Worm (Caenorhabditis elegans) whole organism, early embryonic: ENCODE results near the gene F35H10.5.

Experiments
- B0310.2 ChIP-seq: sonication (generic microtip); optimal IDR thresholded peaks from 2 replicates; lab custom pipeline; 2016; ENCODE audit warnings: mild to moderate bottlenecking, missing genetic modification characterization, missing compliant biosample characterization
- F13C5.2 ChIP-seq: sonication (generic microtip); optimal IDR thresholded peaks from 2 replicates; lab custom pipeline; 2017; ENCODE audit warnings: mild to moderate bottlenecking, missing genetic modification characterization, inconsistent platforms, missing compliant biosample characterization
- aly-1 ChIP-seq: sonication (generic microtip); optimal IDR thresholded peaks from 2 replicates; lab custom pipeline; 2016; ENCODE audit warnings: missing genetic modification characterization, missing compliant biosample characterization
- ama-1 ChIP-seq: fragments of 150-350 bp; optimal IDR thresholded peaks from 2 replicates; lab custom pipeline; 2014
- ceh-13 ChIP-seq: fragments of 200-800 bp; sonication (Bioruptor generic); optimal IDR thresholded peaks from 2 replicates; lab custom pipeline; 2018; ENCODE audit warnings: mild to moderate bottlenecking, missing genetic modification characterization, missing compliant biosample characterization
- ceh-36 ChIP-seq: sonication (generic microtip); optimal IDR thresholded peaks from 2 replicates; lab custom pipeline; 2016; ENCODE audit warnings: missing genetic modification characterization, inconsistent platforms, missing compliant biosample characterization
- ets-7 ChIP-seq: sonication (generic microtip); optimal IDR thresholded peaks from 2 replicates; lab custom pipeline; 2016; ENCODE audit warnings: missing genotype, missing genetic modification characterization, missing compliant biosample characterization
- flt-1 ChIP-seq: fragments of 200-800 bp; sonication (Bioruptor generic); IDR thresholded peaks from 2 replicates; pipeline ENCODE4 v1.3.6; 2022; ENCODE audit warnings: missing genetic modification characterization, missing compliant biosample characterization
- hmbx-1 ChIP-seq: sonication (generic microtip); optimal IDR thresholded peaks from 2 replicates; lab custom pipeline; 2016; ENCODE audit warnings: mild to moderate bottlenecking, missing genetic modification characterization, missing compliant biosample characterization
- hmg-4 ChIP-seq: fragments of 200-800 bp; sonication (Bioruptor generic); optimal IDR thresholded peaks from 2 replicates; lab custom pipeline; 2018; ENCODE audit warnings: mild to moderate bottlenecking, missing genetic modification characterization, missing compliant biosample characterization
- hnd-1 ChIP-seq: sonication (generic microtip); optimal IDR thresholded peaks from 2 replicates; lab custom pipeline; 2016; ENCODE audit warnings: missing genetic modification characterization, missing compliant biosample characterization
- pes-1 ChIP-seq: fragments of 200-800 bp; sonication (Bioruptor generic); IDR thresholded peaks from 2 replicates; pipeline ENCODE4 v1.3.6; 2022; ENCODE audit warnings: missing genetic modification reagents, missing genetic modification characterization, missing compliant biosample characterization
- scrt-1 ChIP-seq: fragments of 200-800 bp; sonication (Bioruptor generic); IDR thresholded peaks from 2 replicates; pipeline ENCODE4 v1.3.6; 2022; ENCODE audit warnings: missing genetic modification characterization, missing compliant biosample characterization
- sea-1 ChIP-seq: fragments of 200-800 bp; sonication (Bioruptor generic); conservative IDR thresholded peaks from 2 replicates; pipeline ENCODE4 v1.3.6; 2022; ENCODE audit warnings: missing genetic modification characterization, missing compliant biosample characterization
- tbx-11 ChIP-seq: fragments of 200-800 bp; sonication (Bioruptor generic); IDR thresholded peaks from 2 replicates; pipeline ENCODE4 v1.3.6; 2022; ENCODE audit warnings: missing genetic modification characterization, missing compliant biosample characterization
- tbx-37 ChIP-seq: fragments of 200-800 bp; sonication (Bioruptor generic); conservative IDR thresholded peaks from 2 replicates; pipeline ENCODE4 v1.3.6; 2022; ENCODE audit warnings: missing genetic modification reagents, missing genetic modification characterization, missing compliant biosample characterization
- tra-4 ChIP-seq: sonication (generic microtip); optimal IDR thresholded peaks from 2 replicates; lab custom pipeline; 2017; ENCODE audit warnings: missing genetic modification characterization, missing compliant biosample characterization

F35H10.5 gene

ce11 chrIV:8262671-8263070 lies 37.9 kb upstream of the F35H10.5 start:
- TF ChIP-seq tbx-37 (no peak), hnd-1 (no peak), sea-1 (GFP tag; lab: Robert Waterston, UW) (no peak), hmg-4 (GFP tag; lab: Kevin White, UChicago) (no peak), tra-4 (tag; lab: Kevin White, UChicago) (no peak), ama-1 (no peak)

- TF ChIP-seq flt-1 (GFP tag; lab: Robert Waterston, UW): no peak
- TF ChIP-seq tbx-11: no peak
- no peak for TF ChIP-seq sea-1 (GFP tag; lab: Robert Waterston, UW)
- no peak for TF ChIP-seq tra-4 (tag; lab: Kevin White, UChicago)
- no peak for TF ChIP-seq hnd-1
- TF ChIP-seq hmg-4 (GFP tag; lab: Kevin White, UChicago): no peak
- no peak for TF ChIP-seq ceh-36 (tag; lab: Kevin White, UChicago)
- TF ChIP-seq B0310.2 (tag; lab: Kevin White, UChicago): no peak
- TF ChIP-seq tbx-37: no peak
- no peak for TF ChIP-seq scrt-1 (GFP tag; lab: Robert Waterston, UW)
These were observed 34.3 kb upstream of the F35H10.5 start for ce11 chrIV:8266024-8266949.

- TF ChIP-seq hnd-1 (no peak), ceh-13 (no peak), scrt-1 (GFP tag; lab: Robert Waterston, UW) (no peak), hmbx-1 (no peak), ceh-36 (tag; lab: Kevin White, UChicago) (no peak), ets-7 (tag; lab: Kevin White, UChicago) (no peak), B0310.2 (tag; lab: Kevin White, UChicago) (no peak), flt-1 (GFP tag; lab: Robert Waterston, UW) (no peak), sea-1 (GFP tag; lab: Robert Waterston, UW) (no peak), F13C5.2 (no peak), pes-1 (GFP tag; lab: Robert Waterston, UW) (no peak), tbx-37 (no peak), tra-4 (tag; lab: Kevin White, UChicago) (no peak), ama-1 (no peak), aly-1 (tag; lab: Kevin White, UChicago) (no peak), hmg-4 (GFP tag; lab: Kevin White, UChicago) (no peak)
These were observed 32.5 kb upstream of the F35H10.5 start, which contains the start of the genes K07H8.5 and K07H8.8 for ce11 chrIV:8268024-8268423. Gene K07H8.5, plus strand, starts transcription at chrIV:8268324. Gene K07H8.8, minus strand, starts transcription at chrIV:8268412.

- TF ChIP-seq hnd-1 (no peak), ets-7 (tag; lab: Kevin White, UChicago) (no peak), F13C5.2 (no peak), ama-1 (no peak), hmg-4 (GFP tag; lab: Kevin White, UChicago) (no peak), hmbx-1 (no peak), scrt-1 (GFP tag; lab: Robert Waterston, UW) (no peak), B0310.2 (tag; lab: Kevin White, UChicago) (no peak), flt-1 (GFP tag; lab: Robert Waterston, UW) (no peak), ceh-36 (tag; lab: Kevin White, UChicago) (no peak), pes-1 (GFP tag; lab: Robert Waterston, UW) (no peak), aly-1 (tag; lab: Kevin White, UChicago) (no peak), tra-4 (tag; lab: Kevin White, UChicago) (no peak), ceh-13 (no peak), sea-1 (GFP tag; lab: Robert Waterston, UW) (no peak), tbx-37 (no peak), tbx-11 (no peak)
These were observed 27.2 kb upstream of the F35H10.5 start for ce11 chrIV:8273334-8273733.

DNA sequence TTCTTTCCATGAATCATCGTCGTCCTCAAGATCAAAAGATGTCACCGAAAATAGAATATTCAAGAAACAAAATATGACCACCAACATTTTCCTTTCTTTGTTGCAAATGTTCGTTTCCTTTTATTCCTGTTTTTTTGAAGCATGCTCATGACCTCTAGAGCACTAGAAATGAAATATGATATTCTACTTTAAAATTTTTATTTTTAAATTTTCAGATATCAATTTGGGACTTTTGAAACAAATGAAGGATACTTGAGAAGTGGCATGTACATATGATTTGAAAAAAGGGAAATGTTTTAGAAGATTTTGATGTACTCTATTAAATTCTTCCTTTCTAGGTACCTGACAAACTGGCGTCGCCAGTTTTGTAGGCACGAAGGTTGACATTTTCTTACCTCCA lies 25.3 kb upstream of the F35H10.5 start, which contains the start of gene K07H8.11:
K07H8.11 (minus strand) TSS at position 101 of the 400 bp plus-strand sequence.
- no peak for TF ChIP-seq ceh-36 (tag; lab: Kevin White, UChicago)
- TF ChIP-seq tbx-37: no peak
- no peak for TF ChIP-seq pes-1 (GFP tag; lab: Robert Waterston, UW)
- TF ChIP-seq tbx-11: no peak
- no peak for TF ChIP-seq ets-7 (tag; lab: Kevin White, UChicago)
- no peak for TF ChIP-seq hnd-1
- TF ChIP-seq scrt-1 (GFP tag; lab: Robert Waterston, UW): no peak
- TF ChIP-seq sea-1 (GFP tag; lab: Robert Waterston, UW): no peak
- no peak for TF ChIP-seq hmbx-1
- TF ChIP-seq tra-4 (tag; lab: Kevin White, UChicago): no peak
- TF ChIP-seq aly-1 (tag; lab: Kevin White, UChicago): no peak
- no peak for TF ChIP-seq F13C5.2
- TF ChIP-seq hmg-4 (GFP tag; lab: Kevin White, UChicago): no peak

DNA sequence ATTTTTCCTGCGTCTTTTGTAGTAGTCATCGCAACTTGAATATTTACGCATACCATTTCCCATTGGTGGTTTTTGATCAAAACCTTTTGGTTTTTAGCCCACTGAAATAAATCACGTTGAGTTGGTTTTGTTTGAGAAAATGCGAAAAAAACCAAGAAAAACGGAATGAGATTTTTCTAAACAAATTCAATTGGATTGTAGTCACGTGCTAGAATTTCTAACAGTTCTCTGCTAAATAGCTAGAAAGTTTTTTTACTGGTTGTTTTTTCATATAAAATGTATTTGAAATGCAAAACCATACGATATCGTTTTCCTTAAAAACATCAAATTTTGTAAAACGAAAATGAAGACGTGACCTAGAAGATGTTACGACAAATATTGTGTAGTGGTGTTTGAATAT lies 24.0 kb upstream of the F35H10.5 start, which contains the start of gene K07H8.12:
K07H8.12 (minus strand) TSS at position 101 of the 400 bp plus-strand sequence.
- TF ChIP-seq ets-7 (tag; lab: Kevin White, UChicago) (no peak), scrt-1 (GFP tag; lab: Robert Waterston, UW) (no peak), ceh-13 (no peak), tra-4 (tag; lab: Kevin White, UChicago) (no peak), B0310.2 (tag; lab: Kevin White, UChicago) (no peak), hnd-1 (no peak), ama-1 (no peak)

DNA sequence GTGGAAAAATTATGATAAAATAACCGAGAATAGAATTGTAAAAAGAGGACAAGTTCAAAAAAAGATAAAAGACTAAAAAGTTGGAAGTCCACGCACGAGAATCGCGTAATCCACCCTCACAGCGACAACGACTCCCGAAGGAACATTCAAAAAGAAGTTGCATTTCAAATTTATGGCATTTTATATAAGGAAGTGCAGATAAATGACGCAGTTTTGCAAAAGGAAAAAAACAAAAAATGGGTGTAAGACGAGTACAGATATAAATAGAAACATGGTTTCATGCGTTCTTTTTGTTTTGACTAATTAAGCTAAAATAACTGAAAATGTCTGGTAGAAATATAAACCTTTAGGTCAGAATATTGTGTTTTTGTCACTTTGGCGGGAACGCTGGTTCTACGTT lies 17.4 kb upstream of the F35H10.5 start:
- TF ChIP-seq ama-1 (no peak), tbx-37 (no peak), tbx-11 (no peak), ceh-13 (no peak)
